Worm (Caenorhabditis elegans) whole organism, early embryonic: ENCODE data around the gene B0034.7.

Source experiments
- B0310.2 ChIP-seq: sonication (generic microtip); optimal IDR thresholded peaks from 2 replicates; lab custom pipeline; 2016; ENCODE audit warnings: mild to moderate bottlenecking, missing genetic modification characterization, missing compliant biosample characterization
- F13C5.2 ChIP-seq: sonication (generic microtip); optimal IDR thresholded peaks from 2 replicates; lab custom pipeline; 2017; ENCODE audit warnings: mild to moderate bottlenecking, missing genetic modification characterization, inconsistent platforms, missing compliant biosample characterization
- aly-1 ChIP-seq: sonication (generic microtip); optimal IDR thresholded peaks from 2 replicates; lab custom pipeline; 2016; ENCODE audit warnings: missing genetic modification characterization, missing compliant biosample characterization
- ama-1 ChIP-seq: fragments of 150-350 bp; optimal IDR thresholded peaks from 2 replicates; lab custom pipeline; 2014
- ceh-13 ChIP-seq: fragments of 200-800 bp; sonication (Bioruptor generic); optimal IDR thresholded peaks from 2 replicates; lab custom pipeline; 2018; ENCODE audit warnings: mild to moderate bottlenecking, missing genetic modification characterization, missing compliant biosample characterization
- ceh-36 ChIP-seq: sonication (generic microtip); optimal IDR thresholded peaks from 2 replicates; lab custom pipeline; 2016; ENCODE audit warnings: missing genetic modification characterization, inconsistent platforms, missing compliant biosample characterization
- ets-7 ChIP-seq: sonication (generic microtip); optimal IDR thresholded peaks from 2 replicates; lab custom pipeline; 2016; ENCODE audit warnings: missing genotype, missing genetic modification characterization, missing compliant biosample characterization
- flt-1 ChIP-seq: fragments of 200-800 bp; sonication (Bioruptor generic); IDR thresholded peaks from 2 replicates; pipeline ENCODE4 v1.3.6; 2022; ENCODE audit warnings: missing genetic modification characterization, missing compliant biosample characterization
- hmbx-1 ChIP-seq: sonication (generic microtip); optimal IDR thresholded peaks from 2 replicates; lab custom pipeline; 2016; ENCODE audit warnings: mild to moderate bottlenecking, missing genetic modification characterization, missing compliant biosample characterization
- hmg-4 ChIP-seq: fragments of 200-800 bp; sonication (Bioruptor generic); optimal IDR thresholded peaks from 2 replicates; lab custom pipeline; 2018; ENCODE audit warnings: mild to moderate bottlenecking, missing genetic modification characterization, missing compliant biosample characterization
- hnd-1 ChIP-seq: sonication (generic microtip); optimal IDR thresholded peaks from 2 replicates; lab custom pipeline; 2016; ENCODE audit warnings: missing genetic modification characterization, missing compliant biosample characterization
- pes-1 ChIP-seq: fragments of 200-800 bp; sonication (Bioruptor generic); IDR thresholded peaks from 2 replicates; pipeline ENCODE4 v1.3.6; 2022; ENCODE audit warnings: missing genetic modification reagents, missing genetic modification characterization, missing compliant biosample characterization
- scrt-1 ChIP-seq: fragments of 200-800 bp; sonication (Bioruptor generic); IDR thresholded peaks from 2 replicates; pipeline ENCODE4 v1.3.6; 2022; ENCODE audit warnings: missing genetic modification characterization, missing compliant biosample characterization
- sea-1 ChIP-seq: fragments of 200-800 bp; sonication (Bioruptor generic); conservative IDR thresholded peaks from 2 replicates; pipeline ENCODE4 v1.3.6; 2022; ENCODE audit warnings: missing genetic modification characterization, missing compliant biosample characterization
- tbx-11 ChIP-seq: fragments of 200-800 bp; sonication (Bioruptor generic); IDR thresholded peaks from 2 replicates; pipeline ENCODE4 v1.3.6; 2022; ENCODE audit warnings: missing genetic modification characterization, missing compliant biosample characterization
- tbx-37 ChIP-seq: fragments of 200-800 bp; sonication (Bioruptor generic); conservative IDR thresholded peaks from 2 replicates; pipeline ENCODE4 v1.3.6; 2022; ENCODE audit warnings: missing genetic modification reagents, missing genetic modification characterization, missing compliant biosample characterization
- tra-4 ChIP-seq: sonication (generic microtip); optimal IDR thresholded peaks from 2 replicates; lab custom pipeline; 2017; ENCODE audit warnings: missing genetic modification characterization, missing compliant biosample characterization

Gene B0034.7

DNA sequence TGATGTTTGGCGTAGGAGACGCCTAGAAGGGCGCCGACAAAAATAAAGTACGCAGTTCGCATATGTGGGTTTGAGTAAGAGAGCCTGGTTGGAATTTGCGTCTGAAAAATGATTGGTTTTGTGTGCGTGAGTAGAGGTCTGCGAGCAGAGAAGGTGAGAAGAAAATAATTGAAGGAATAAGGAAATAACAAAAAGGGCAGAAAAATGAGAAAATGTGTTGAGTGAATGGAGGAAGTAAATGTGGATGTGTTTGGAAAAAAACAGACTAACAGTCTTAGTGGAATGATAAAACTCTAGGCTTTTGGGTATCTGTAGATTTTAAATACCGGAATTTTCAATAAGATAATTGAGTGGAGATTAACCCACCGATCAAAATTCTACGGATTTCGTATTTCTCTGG, 4.8 kb upstream of the B0034.7 start, which contains the start of gene casy-1:
casy-1 (minus strand) TSS at position 101 of the 400 bp plus-strand sequence.
- TF ChIP-seq hmg-4 (GFP tag; lab: Kevin White, UChicago) = no peak
- TF ChIP-seq flt-1 (GFP tag; lab: Robert Waterston, UW) = no peak
- TF ChIP-seq ets-7 = no peak
- no peak for TF ChIP-seq scrt-1
- TF ChIP-seq B0310.2 = no peak
- TF ChIP-seq aly-1 = no peak
- no peak for TF ChIP-seq tra-4 (tag; lab: Kevin White, UChicago)
- TF ChIP-seq hmbx-1 (tag; lab: Kevin White, UChicago) = no peak
- TF ChIP-seq tbx-11 (GFP tag; lab: Robert Waterston, UW) = no peak

ce11 chrII:5957803-5958367, 3.5 kb upstream of the B0034.7 start:
- TF ChIP-seq flt-1 (GFP tag; lab: Robert Waterston, UW) = no peak

DNA sequence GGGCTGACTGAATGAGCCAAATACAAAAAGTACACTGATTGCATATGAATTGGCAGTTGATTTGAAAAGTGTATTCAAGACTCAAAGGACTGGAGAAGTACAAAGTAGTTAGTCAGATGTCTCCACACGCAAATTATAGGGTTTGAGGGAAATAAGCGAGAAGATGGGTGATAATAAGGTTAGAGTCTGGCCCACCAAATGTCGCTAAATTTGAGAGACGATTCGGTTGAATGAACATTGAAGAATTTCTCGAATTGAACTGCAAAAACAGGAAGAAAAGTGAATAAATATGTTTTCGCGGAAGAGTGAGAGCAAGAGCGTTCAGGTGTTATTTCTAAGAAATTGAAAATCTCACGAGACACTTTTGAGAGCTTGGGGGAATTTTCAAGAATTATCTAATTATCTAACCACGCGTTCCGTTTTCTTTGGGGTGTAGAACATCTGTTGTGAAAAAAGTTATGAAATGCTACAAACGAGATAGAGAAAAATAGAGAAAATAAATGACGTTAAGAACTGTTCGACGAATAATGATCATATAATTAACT, 1.8 kb upstream of the B0034.7 start:
- no peak for TF ChIP-seq hmbx-1 (tag; lab: Kevin White, UChicago)
- no peak for TF ChIP-seq pes-1

DNA sequence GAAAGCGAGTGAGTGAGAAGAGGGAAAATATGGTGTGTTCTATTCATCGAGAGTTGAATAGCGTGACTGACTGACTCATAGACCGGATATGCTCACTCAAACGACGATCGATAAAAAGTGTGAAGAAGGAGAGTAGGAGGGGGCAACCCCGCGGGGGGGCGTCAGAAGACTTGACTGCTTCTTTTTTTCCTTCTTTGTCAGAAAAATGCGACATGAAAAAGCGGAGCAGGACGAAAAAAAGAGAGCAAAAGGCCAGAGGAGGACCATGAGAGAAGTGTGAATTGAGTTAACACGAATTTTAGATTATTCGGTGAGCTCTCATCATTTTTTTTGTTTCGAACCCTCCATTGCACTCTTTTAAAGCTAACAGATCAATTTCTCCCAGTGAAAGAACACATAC, 926 bp downstream of the B0034.7 start:
- TF ChIP-seq F13C5.2 (tag; lab: Kevin White, UChicago) (no peak), scrt-1 (no peak), pes-1 (no peak), ama-1 (lab: Kevin White, UChicago) (no peak), ets-7 (no peak), hnd-1 (tag; lab: Kevin White, UChicago) (no peak), B0310.2 (no peak), flt-1 (GFP tag; lab: Robert Waterston, UW) (no peak), ceh-36 (tag; lab: Kevin White, UChicago) (no peak), sea-1 (no peak), hmbx-1 (tag; lab: Kevin White, UChicago) (no peak), ceh-13 (GFP tag; lab: Kevin White, UChicago) (no peak)

DNA sequence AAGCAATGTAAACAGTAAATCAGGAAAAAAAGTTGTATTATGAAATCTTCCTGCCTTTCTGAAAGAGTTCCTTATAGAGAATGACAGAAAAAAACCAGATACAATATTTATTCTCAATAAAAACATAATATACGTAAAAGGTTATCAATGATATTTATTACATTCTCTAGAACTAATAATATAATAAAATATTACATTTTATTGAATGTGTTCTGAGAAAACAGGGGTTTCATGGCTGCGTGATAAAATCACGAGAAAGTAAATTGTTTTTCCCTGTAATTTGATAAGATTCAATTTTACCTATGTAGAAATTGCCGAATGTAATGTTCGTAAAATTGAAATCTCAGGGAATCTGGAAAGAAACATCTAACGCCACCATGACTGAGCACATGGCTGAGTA, 3.5 kb downstream of the B0034.7 start:
- TF ChIP-seq scrt-1 (no peak), ceh-13 (GFP tag; lab: Kevin White, UChicago) (no peak), F13C5.2 (tag; lab: Kevin White, UChicago) (no peak), ets-7 (no peak), B0310.2 (no peak), hnd-1 (tag; lab: Kevin White, UChicago) (no peak), hmg-4 (GFP tag; lab: Kevin White, UChicago) (no peak), tbx-37 (GFP tag; lab: Robert Waterston, UW) (no peak)

DNA sequence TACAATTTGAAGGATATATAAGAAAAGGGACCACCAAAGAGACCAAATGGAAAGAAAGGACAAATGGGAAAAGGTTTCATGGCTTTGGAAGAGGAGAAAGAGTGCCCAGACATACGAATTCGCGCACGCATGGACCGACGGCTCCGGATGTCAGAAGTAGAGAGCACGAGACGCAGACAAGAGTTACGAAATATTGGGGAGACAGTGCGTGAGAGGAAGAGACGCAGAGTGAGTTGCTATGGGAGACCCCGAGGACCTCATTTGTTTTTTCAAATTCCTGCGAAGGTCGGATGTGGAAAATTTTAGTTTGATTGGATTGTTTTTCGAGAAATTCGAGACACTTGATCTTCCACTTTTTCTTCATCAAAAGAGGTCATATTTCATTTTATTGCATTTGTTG, 5.2 kb downstream of the B0034.7 start:
- TF ChIP-seq ets-7 (peak; percentile 2), B0310.2 (no peak)

DNA sequence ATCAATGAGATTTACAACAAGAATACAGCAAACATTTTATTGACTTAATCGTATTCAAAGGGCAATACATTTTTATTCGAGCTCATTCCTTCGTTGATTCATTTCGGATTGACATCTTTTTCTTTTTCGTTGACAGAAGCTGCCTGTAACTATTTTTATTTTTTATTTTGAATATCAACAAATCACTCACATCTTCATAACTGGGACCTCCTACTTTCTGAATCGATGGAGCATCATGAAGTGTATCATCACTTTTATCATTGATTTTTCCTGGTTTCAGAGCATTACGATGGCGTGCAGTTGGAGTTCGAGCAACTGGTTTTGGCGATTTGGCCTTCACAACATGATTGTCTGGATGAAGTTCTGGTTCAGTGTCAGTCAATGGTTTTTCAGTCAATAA, 6.6 kb downstream of the B0034.7 start, which contains the start of gene B0034.1:
B0034.1 (plus strand) TSS at position 301 of the 400 bp plus-strand sequence.
- TF ChIP-seq scrt-1 (no peak), ets-7 (no peak), B0310.2 (no peak), hmg-4 (GFP tag; lab: Kevin White, UChicago) (no peak), pes-1 (no peak), ceh-13 (GFP tag; lab: Kevin White, UChicago) (no peak), hnd-1 (tag; lab: Kevin White, UChicago) (no peak), ama-1 (lab: Kevin White, UChicago) (no peak), tra-4 (tag; lab: Kevin White, UChicago) (no peak), F13C5.2 (tag; lab: Kevin White, UChicago) (no peak), flt-1 (GFP tag; lab: Robert Waterston, UW) (no peak)

- no peak for TF ChIP-seq hmbx-1 (tag; lab: Kevin White, UChicago)
- TF ChIP-seq scrt-1 = no peak
- no peak for TF ChIP-seq B0310.2
- no peak for TF ChIP-seq ets-7
- TF ChIP-seq ceh-36 (tag; lab: Kevin White, UChicago) = no peak
- no peak for TF ChIP-seq ceh-13 (GFP tag; lab: Kevin White, UChicago)
- no peak for TF ChIP-seq sea-1
- no peak for TF ChIP-seq hmg-4 (GFP tag; lab: Kevin White, UChicago)
Measured at ce11 chrII:5969303-5969702, 7.9 kb downstream of the B0034.7 start, which contains the start of gene B0034.4. Gene B0034.4 (minus strand): TSS chrII:5969531.

DNA sequence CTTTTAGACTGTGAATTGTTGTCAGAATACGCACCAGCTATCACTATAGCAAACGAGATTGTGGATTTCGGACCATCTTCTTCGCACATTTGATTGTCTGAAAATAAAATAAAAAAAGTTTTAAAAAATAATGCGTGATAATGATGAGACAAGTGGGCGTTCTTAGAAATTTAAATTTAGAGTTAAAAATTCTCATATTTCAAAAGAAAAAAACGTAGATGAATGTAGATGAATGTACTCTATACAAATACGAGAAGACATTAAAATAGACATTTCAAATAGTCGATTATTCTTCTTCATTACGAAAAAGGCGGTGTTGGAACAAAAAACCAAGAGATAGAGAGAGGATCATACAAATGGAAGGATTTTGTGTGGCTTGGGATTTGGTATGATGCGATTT, 13.5 kb downstream of the B0034.7 start, which contains the start of gene B0034.5:
B0034.5 (minus strand) TSS at position 101 of the 400 bp plus-strand sequence.
- TF ChIP-seq B0310.2 (no peak), pes-1 (no peak), tra-4 (tag; lab: Kevin White, UChicago) (no peak), ama-1 (lab: Kevin White, UChicago) (no peak), sea-1 (no peak)
